Worm (Caenorhabditis elegans): ENCODE results near the gene F45E6.1.

F45E6.1 gene

ce11 chrX:12500777-12501176, 23.5 kb upstream of the F45E6.1 start (continued):
- TF ChIP-seq nhr-41 (GFP tag; IDR thresholded peaks at IDR 0.05), result no peak
- TF ChIP-seq hlh-11 (tag; optimal IDR thresholded peaks at IDR 0.05), result peak; percentile 97
- TF ChIP-seq snpc-4 (tag; optimal IDR thresholded peaks at IDR 0.05), result no peak
- no peak for TF ChIP-seq lin-13 (GFP tag; optimal IDR thresholded peaks at IDR 0.05)
- TF ChIP-seq set-16 (GFP tag; IDR thresholded peaks at IDR 0.05), result no peak
- peak; percentile 94 for TF ChIP-seq php-3 (GFP tag; IDR thresholded peaks at IDR 0.05)
- peak; percentile 91 for TF ChIP-seq cey-2 (tag; optimal IDR thresholded peaks at IDR 0.05; ENCODE audit: borderline replicate concordance, insufficient read depth)
- no peak for TF ChIP-seq zip-2 (tag; optimal IDR thresholded peaks at IDR 0.05)
- no peak for TF ChIP-seq zfp-2 (tag; optimal IDR thresholded peaks at IDR 0.05)
- TF ChIP-seq T26A8.4 (GFP tag; IDR thresholded peaks at IDR 0.05), result peak; percentile 62; the same call in 1 of the 2 replicates
- peak; percentile 98 for TF ChIP-seq nhr-102 (tag; optimal IDR thresholded peaks at IDR 0.05)
- no peak for TF ChIP-seq lin-39 (tag; optimal IDR thresholded peaks at IDR 0.05)
- no peak for TF ChIP-seq snpc-1.2 (GFP tag; IDR thresholded peaks at IDR 0.05)
- peak; percentile 85 for TF ChIP-seq mxl-3 (GFP tag; optimal IDR thresholded peaks at IDR 0.05)
- no peak for TF ChIP-seq ZK546.5 (tag; optimal IDR thresholded peaks at IDR 0.05)
- TF ChIP-seq daf-8 (GFP tag; IDR thresholded peaks at IDR 0.05), result no peak
- TF ChIP-seq F26F4.8 (GFP tag; conservative IDR thresholded peaks at IDR 0.05), result no peak
- TF ChIP-seq saeg-2 (GFP tag; IDR thresholded peaks at IDR 0.05), result peak; percentile 56; the same call in 1 of the 2 replicates
- 0 out of 2 replicates have a peak, but pooled peaks have one; percentile 32 for TF ChIP-seq zfp-3 (GFP tag; conservative IDR thresholded peaks at IDR 0.05)
- peak; percentile 89 for TF ChIP-seq tra-1 (GFP tag; IDR thresholded peaks at IDR 0.05)
- peak; percentile 82 for TF ChIP-seq mep-1 (tag; optimal IDR thresholded peaks at IDR 0.05)
- TF ChIP-seq ceh-20 (GFP tag; IDR thresholded peaks at IDR 0.05), result 0 out of 2 replicates have a peak, but pooled peaks have one; percentile 43
- peak; percentile 93 for TF ChIP-seq hlh-30 (tag; optimal IDR thresholded peaks at IDR 0.05; ENCODE audit: insufficient read depth)
- no peak for TF ChIP-seq madf-5 (GFP tag; IDR thresholded peaks at IDR 0.05)
- no peak for TF ChIP-seq fkh-10 (GFP tag; optimal IDR thresholded peaks at IDR 0.05)
- TF ChIP-seq nhr-77 (tag; optimal IDR thresholded peaks at IDR 0.05), result peak; percentile 92
- peak; percentile 94 for TF ChIP-seq nhr-48 (tag; optimal IDR thresholded peaks at IDR 0.05)
- TF ChIP-seq nhr-25 (tag; optimal IDR thresholded peaks at IDR 0.05; ENCODE audit: borderline replicate concordance, insufficient read depth), result peak; percentile 89
- peak; percentile 18 for TF ChIP-seq nhr-76 (tag; optimal IDR thresholded peaks at IDR 0.05)
- peak; percentile 63 for TF ChIP-seq pqm-1 (tag; optimal IDR thresholded peaks at IDR 0.05)
- TF ChIP-seq ceh-32 (tag; optimal IDR thresholded peaks at IDR 0.05; ENCODE audit: poor library complexity), result no peak
- TF ChIP-seq dmd-9 (GFP tag; IDR thresholded peaks at IDR 0.05), result no peak
- TF ChIP-seq lir-3 (tag; optimal IDR thresholded peaks at IDR 0.05), result no peak
- no peak for TF ChIP-seq spr-3 (GFP tag; optimal IDR thresholded peaks at IDR 0.05)
- TF ChIP-seq fos-1 (tag; optimal IDR thresholded peaks at IDR 0.05), result no peak
- peak; percentile 99 for TF ChIP-seq nhr-28 (tag; optimal IDR thresholded peaks at IDR 0.05)
- no peak for TF ChIP-seq nhr-111 (GFP tag; optimal IDR thresholded peaks at IDR 0.05)
- TF ChIP-seq egl-43 (GFP tag; IDR thresholded peaks at IDR 0.05), result no peak
- peak in 1 of 2 experiments; percentile 81 for TF ChIP-seq unc-62 (GFP tag; optimal IDR thresholded peaks at IDR 0.05 in 1 of 2)
- no peak for TF ChIP-seq unc-62 (tag; optimal IDR thresholded peaks at IDR 0.05)
- TF ChIP-seq nhr-42 (GFP tag; IDR thresholded peaks at IDR 0.05), result 0 out of 2 replicates have a peak, but pooled peaks have one; percentile 55
- no peak for TF ChIP-seq Y75B8A.6 (GFP tag; IDR thresholded peaks at IDR 0.05)
- no peak for TF ChIP-seq D1046.2 (GFP tag; IDR thresholded peaks at IDR 0.05)
- TF ChIP-seq unc-130 (GFP tag; optimal IDR thresholded peaks at IDR 0.05), result no peak
- TF ChIP-seq Y48G9A.11 (GFP tag; IDR thresholded peaks at IDR 0.05), result no peak
- TF ChIP-seq egl-27 (tag; optimal IDR thresholded peaks at IDR 0.05), result no peak
- no peak for TF ChIP-seq ctbp-1 (GFP tag; IDR thresholded peaks at IDR 0.05)
- no peak for TF ChIP-seq ces-1 (GFP tag; optimal IDR thresholded peaks at IDR 0.05)
- peak; percentile 86 for TF ChIP-seq ztf-7 (tag; optimal IDR thresholded peaks at IDR 0.05)
- TF ChIP-seq F44E2.7 (GFP tag; IDR thresholded peaks at IDR 0.05), result no peak
- TF ChIP-seq dve-1 (tag; optimal IDR thresholded peaks at IDR 0.05; ENCODE audit: insufficient read depth), result peak; percentile 98
